Fruit fly (Drosophila melanogaster) whole organism, embryonic: ENCODE results near the gene CG12948.

Experiments used
- Antp ChIP-seq: fragments of 200-800 bp; sonication (Bioruptor generic); optimal IDR thresholded peaks from 3 replicates; lab custom pipeline; 2016; ENCODE audit warnings: missing biosample characterization, missing genetic modification characterization
- B-H2 ChIP-seq: fragments of 200-800 bp; sonication (Bioruptor generic); optimal IDR thresholded peaks from 2 replicates; lab custom pipeline; 2018; ENCODE audit warnings: missing biosample characterization, mild to moderate bottlenecking, missing genetic modification characterization
- BEAF-32 ChIP-seq: fragments of 200-800 bp; sonication (Bioruptor generic); optimal IDR thresholded peaks from 3 replicates; lab custom pipeline; 2017; ENCODE audit warnings: missing biosample characterization, missing genetic modification characterization, mild to moderate bottlenecking, moderate library complexity, missing genetic modification reagents
- Bgb ChIP-seq: fragments of 200-800 bp; sonication (Bioruptor generic); IDR thresholded peaks from 2 replicates; pipeline ENCODE4 v1.3.6; 2022; ENCODE audit warnings: missing biosample characterization, missing genetic modification characterization; ENCODE audit not compliant: partially characterized antibody
- CG10366 ChIP-seq: fragments of 200-800 bp; sonication (Bioruptor generic); IDR thresholded peaks from 2 replicates; pipeline ENCODE4 v1.3.6; 2022; ENCODE audit warnings: missing biosample characterization, missing genetic modification characterization
- CG10543 ChIP-seq: fragments of 200-800 bp; sonication (Bioruptor generic); optimal IDR thresholded peaks from 3 replicates; lab custom pipeline; 2017; ENCODE audit warnings: missing biosample characterization, mild to moderate bottlenecking, missing genetic modification characterization, moderate library complexity
- CG12769 ChIP-seq: fragments of 200-800 bp; sonication (Bioruptor generic); optimal IDR thresholded peaks from 2 replicates; lab custom pipeline; 2019; ENCODE audit warnings: missing biosample characterization, mild to moderate bottlenecking, missing genetic modification characterization, moderate library complexity
- CG13624 ChIP-seq: fragments of 200-800 bp; sonication (Bioruptor generic); optimal IDR thresholded peaks from 2 replicates; lab custom pipeline; 2016; ENCODE audit warnings: missing biosample characterization, missing genetic modification characterization
- CG14710 ChIP-seq: fragments of 200-800 bp; sonication (Bioruptor generic); optimal IDR thresholded peaks from 3 replicates; lab custom pipeline; 2019; ENCODE audit warnings: missing biosample characterization, mild to moderate bottlenecking, missing genetic modification characterization, moderate library complexity
- CG17829 ChIP-seq: fragments of 200-800 bp; optimal IDR thresholded peaks from 2 replicates; lab custom pipeline; 2019; ENCODE audit warnings: missing biosample characterization, mild to moderate bottlenecking, missing genetic modification characterization, moderate library complexity
- CG18011 ChIP-seq: fragments of 200-800 bp; sonication (Bioruptor generic); optimal IDR thresholded peaks from 2 replicates; lab custom pipeline; 2017; ENCODE audit warnings: missing biosample characterization, missing genetic modification characterization, mild to moderate bottlenecking, moderate library complexity, missing genotype
- CG30020 ChIP-seq: fragments of 200-800 bp; optimal IDR thresholded peaks from 2 replicates; lab custom pipeline; 2019; ENCODE audit warnings: missing biosample characterization, mild to moderate bottlenecking, missing genetic modification characterization, moderate library complexity
- CG33557 ChIP-seq: fragments of 200-800 bp; sonication (Bioruptor generic); optimal IDR thresholded peaks from 2 replicates; lab custom pipeline; 2019; ENCODE audit warnings: missing biosample characterization, mild to moderate bottlenecking, missing genetic modification characterization, moderate library complexity
- CG4404 ChIP-seq: fragments of 200-800 bp; sonication (Bioruptor generic); IDR thresholded peaks from 2 replicates; pipeline ENCODE4 v1.3.6; 2022; ENCODE audit warnings: missing biosample characterization, missing genetic modification characterization
- CG6175 ChIP-seq: fragments of 200-800 bp; sonication (Bioruptor generic); IDR thresholded peaks from 3 replicates; pipeline ENCODE4 v1.3.6; 2022; ENCODE audit warnings: missing biosample characterization, missing genetic modification characterization
- CG6765 ChIP-seq: fragments of 200-800 bp; sonication (Bioruptor generic); optimal IDR thresholded peaks from 3 replicates; lab custom pipeline; 2017; ENCODE audit warnings: missing biosample characterization, mild to moderate bottlenecking, missing genetic modification characterization
- CG7745 ChIP-seq: fragments of 200-800 bp; sonication (Bioruptor generic); optimal IDR thresholded peaks from 2 replicates; lab custom pipeline; 2018; ENCODE audit warnings: missing biosample characterization, mild to moderate bottlenecking, missing genetic modification characterization, moderate library complexity
- CG9727 ChIP-seq: fragments of 200-800 bp; sonication (Bioruptor generic); optimal IDR thresholded peaks from 3 replicates; lab custom pipeline; 2017; ENCODE audit warnings: missing biosample characterization, mild to moderate bottlenecking, missing genetic modification characterization
- CG9876 ChIP-seq: fragments of 200-800 bp; sonication (Bioruptor generic); optimal IDR thresholded peaks from 2 replicates; lab custom pipeline; 2016; ENCODE audit warnings: missing biosample characterization, missing genetic modification characterization
- CrebB ChIP-seq: fragments of 200-800 bp; sonication (Bioruptor generic); optimal IDR thresholded peaks from 3 replicates; lab custom pipeline; 2018; ENCODE audit warnings: missing biosample characterization, mild to moderate bottlenecking, missing genetic modification characterization
- E2f1 ChIP-seq: fragments of 200-800 bp; sonication (Bioruptor generic); IDR thresholded peaks from 2 replicates; pipeline ENCODE4 v1.3.6; 2022; ENCODE audit warnings: missing biosample characterization, missing genetic modification characterization
- Elba2 ChIP-seq: fragments of 200-800 bp; sonication (Bioruptor generic); optimal IDR thresholded peaks from 3 replicates; lab custom pipeline; 2016; ENCODE audit warnings: missing biosample characterization, missing genetic modification characterization
- HLH4C ChIP-seq: fragments of 200-800 bp; sonication (Bioruptor generic); IDR thresholded peaks from 3 replicates; pipeline ENCODE4 v1.3.6; 2022; ENCODE audit warnings: missing biosample characterization, missing genetic modification characterization; ENCODE audit not compliant: partially characterized antibody
- Lhr ChIP-seq: fragments of 200-800 bp; sonication (Bioruptor generic); optimal IDR thresholded peaks from 3 replicates; lab custom pipeline; 2017; ENCODE audit warnings: mild to moderate bottlenecking, missing biosample characterization, missing genetic modification reagents, missing genetic modification characterization
- Myb ChIP-seq: fragments of 200-800 bp; sonication (Bioruptor generic); optimal IDR thresholded peaks from 2 replicates; lab custom pipeline; 2016; ENCODE audit warnings: missing biosample characterization, missing genetic modification characterization
- ato ChIP-seq: fragments of 200-800 bp; sonication (Bioruptor generic); IDR thresholded peaks from 2 replicates; pipeline ENCODE4 v1.3.6; 2022; ENCODE audit warnings: missing biosample characterization, missing genetic modification characterization; ENCODE audit not compliant: partially characterized antibody
- exex ChIP-seq: fragments of 200-800 bp; sonication (Bioruptor generic); optimal IDR thresholded peaks from 4 replicates; lab custom pipeline; 2018; ENCODE audit warnings: missing biosample characterization, mild to moderate bottlenecking, missing genetic modification characterization, moderate library complexity
- eyg ChIP-seq: fragments of 200-800 bp; sonication (Bioruptor generic); optimal IDR thresholded peaks from 3 replicates; lab custom pipeline; 2016; ENCODE audit warnings: missing biosample characterization, missing genetic modification characterization
- fd102C ChIP-seq: fragments of 200-800 bp; sonication (Bioruptor generic); optimal IDR thresholded peaks from 2 replicates; lab custom pipeline; 2018; ENCODE audit warnings: missing biosample characterization, mild to moderate bottlenecking, missing genetic modification characterization, moderate library complexity
- fd64A ChIP-seq: fragments of 200-800 bp; sonication (Bioruptor generic); optimal IDR thresholded peaks from 3 replicates; lab custom pipeline; 2018; ENCODE audit warnings: missing biosample characterization, mild to moderate bottlenecking, missing genetic modification characterization
- grau ChIP-seq: fragments of 200-800 bp; optimal IDR thresholded peaks from 3 replicates; lab custom pipeline; 2019; ENCODE audit warnings: missing biosample characterization, mild to moderate bottlenecking, missing genetic modification characterization, moderate library complexity
- grn ChIP-seq: fragments of 200-800 bp; sonication (Bioruptor generic); optimal IDR thresholded peaks from 3 replicates; lab custom pipeline; 2017; ENCODE audit warnings: missing biosample characterization, missing genetic modification characterization
- jing ChIP-seq: fragments of 200-800 bp; sonication (Bioruptor generic); optimal IDR thresholded peaks from 2 replicates; lab custom pipeline; 2018; ENCODE audit warnings: missing biosample characterization, mild to moderate bottlenecking, missing genetic modification characterization
- kah ChIP-seq: fragments of 200-800 bp; sonication (Bioruptor generic); optimal IDR thresholded peaks from 2 replicates; lab custom pipeline; 2018; ENCODE audit warnings: missing biosample characterization, mild to moderate bottlenecking, missing genetic modification characterization
- kay ChIP-seq: fragments of 200-800 bp; sonication (Bioruptor generic); optimal IDR thresholded peaks from 2 replicates; lab custom pipeline; 2016; ENCODE audit warnings: missing biosample characterization, missing genetic modification characterization
- kni ChIP-seq: fragments of 200-800 bp; sonication (Bioruptor generic); optimal IDR thresholded peaks from 3 replicates; lab custom pipeline; 2017; ENCODE audit warnings: mild to moderate bottlenecking, missing biosample characterization, missing genetic modification reagents, missing genetic modification characterization
- mirr ChIP-seq: fragments of 200-800 bp; sonication (Bioruptor generic); optimal IDR thresholded peaks from 3 replicates; lab custom pipeline; 2018; ENCODE audit warnings: missing biosample characterization, mild to moderate bottlenecking, missing genetic modification characterization
- nmo ChIP-seq: fragments of 200-800 bp; sonication (Bioruptor generic); optimal IDR thresholded peaks from 2 replicates; lab custom pipeline; 2018; ENCODE audit warnings: missing biosample characterization, mild to moderate bottlenecking, missing genetic modification characterization, moderate library complexity
- nom ChIP-seq: fragments of 200-800 bp; sonication (Bioruptor generic); optimal IDR thresholded peaks from 2 replicates; lab custom pipeline; 2017; ENCODE audit warnings: missing biosample characterization, missing genetic modification characterization, mild to moderate bottlenecking, moderate library complexity, missing genetic modification reagents
- p53 ChIP-seq: fragments of 200-800 bp; sonication (Bioruptor generic); optimal IDR thresholded peaks from 2 replicates; lab custom pipeline; 2016; ENCODE audit warnings: missing biosample characterization, missing genetic modification characterization
- scrt ChIP-seq: fragments of 200-800 bp; sonication (Bioruptor generic); optimal IDR thresholded peaks from 2 replicates; lab custom pipeline; 2018; ENCODE audit warnings: missing biosample characterization, mild to moderate bottlenecking, missing genetic modification characterization, moderate library complexity
- sim ChIP-seq: fragments of 200-800 bp; sonication (Bioruptor generic); IDR thresholded peaks from 2 replicates; pipeline ENCODE4 v1.3.6; 2022; ENCODE audit warnings: missing biosample characterization, missing genetic modification characterization
- sob ChIP-seq: fragments of 200-800 bp; sonication (Bioruptor generic); IDR thresholded peaks from 2 replicates; pipeline ENCODE4 v1.3.6; 2022; ENCODE audit warnings: missing biosample characterization, missing genetic modification characterization
- sqz ChIP-seq: fragments of 200-800 bp; sonication (Bioruptor generic); optimal IDR thresholded peaks from 3 replicates; lab custom pipeline; 2018; ENCODE audit warnings: missing biosample characterization, mild to moderate bottlenecking, missing genetic modification characterization
- ssp ChIP-seq: fragments of 200-800 bp; sonication (Bioruptor generic); IDR thresholded peaks from 2 replicates; pipeline ENCODE4 v1.3.6; 2022; ENCODE audit warnings: missing biosample characterization, missing genetic modification characterization
- toy ChIP-seq: fragments of 200-800 bp; sonication (Bioruptor generic); IDR thresholded peaks from 2 replicates; pipeline ENCODE4 v1.3.6; 2022; ENCODE audit warnings: missing biosample characterization, missing genetic modification characterization
- wdn ChIP-seq: fragments of 200-800 bp; sonication (Bioruptor generic); IDR thresholded peaks from 2 replicates; pipeline ENCODE4 v1.3.6; 2022; ENCODE audit warnings: missing biosample characterization, missing genetic modification characterization

The CG12948 gene

DNA sequence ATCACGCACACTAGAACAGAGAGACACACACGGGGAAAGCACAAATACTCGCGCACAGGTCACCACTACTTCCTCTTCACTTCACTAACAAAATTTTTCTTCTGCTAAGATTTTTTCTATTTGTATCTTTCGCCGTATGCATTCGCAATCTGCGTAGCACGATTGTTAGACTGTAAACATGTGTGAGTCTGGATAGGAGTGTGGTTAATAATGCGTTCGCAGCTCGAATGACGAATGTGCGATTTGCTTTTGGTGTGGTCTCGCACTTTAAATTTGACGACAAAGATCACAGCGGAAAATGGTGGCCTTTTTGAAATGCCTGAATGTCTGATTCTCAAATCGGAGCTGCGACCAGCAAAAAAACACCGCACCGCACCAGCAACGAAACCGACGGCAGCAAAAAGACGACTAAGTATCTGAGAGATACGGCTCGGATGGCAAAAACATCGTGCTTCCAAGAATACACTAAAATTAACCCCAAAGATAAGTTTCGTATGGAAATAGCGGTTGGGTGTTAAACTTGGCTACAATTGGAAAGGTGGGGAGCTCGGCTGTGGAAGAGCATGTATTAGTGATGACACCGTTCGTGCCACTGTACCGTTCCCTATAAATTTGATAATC lies 42.4 kb downstream of the CG12948 start, which contains the start of gene Unc-115a (continued):
- TF ChIP-seq Elba2 (GFP tag; lab: Kevin White, UChicago) (peak; percentile 20), CG4404 (GFP tag; lab: Robert Waterston, UW) (no peak), fd102C (GFP tag; lab: Kevin White, UChicago) (peak; percentile 22), Bgb (GFP tag; lab: Robert Waterston, UW) (no peak), CG30020 (tag; lab: Kevin White, UChicago) (peak; percentile 34), CG14710 (tag; lab: Kevin White, UChicago) (peak; percentile 75), scrt (GFP tag; lab: Kevin White, UChicago) (peak; percentile 3), wdn (GFP tag; lab: Robert Waterston, UW) (no peak), CG33557 (GFP tag; lab: Kevin White, UChicago) (peak; percentile 26), ssp (GFP tag; lab: Robert Waterston, UW) (no peak), BEAF-32 (GFP tag; lab: Kevin White, UChicago) (peak; percentile 92), Lhr (peak; percentile 92), Myb (GFP tag; lab: Kevin White, UChicago) (peak; percentile 72)

DNA sequence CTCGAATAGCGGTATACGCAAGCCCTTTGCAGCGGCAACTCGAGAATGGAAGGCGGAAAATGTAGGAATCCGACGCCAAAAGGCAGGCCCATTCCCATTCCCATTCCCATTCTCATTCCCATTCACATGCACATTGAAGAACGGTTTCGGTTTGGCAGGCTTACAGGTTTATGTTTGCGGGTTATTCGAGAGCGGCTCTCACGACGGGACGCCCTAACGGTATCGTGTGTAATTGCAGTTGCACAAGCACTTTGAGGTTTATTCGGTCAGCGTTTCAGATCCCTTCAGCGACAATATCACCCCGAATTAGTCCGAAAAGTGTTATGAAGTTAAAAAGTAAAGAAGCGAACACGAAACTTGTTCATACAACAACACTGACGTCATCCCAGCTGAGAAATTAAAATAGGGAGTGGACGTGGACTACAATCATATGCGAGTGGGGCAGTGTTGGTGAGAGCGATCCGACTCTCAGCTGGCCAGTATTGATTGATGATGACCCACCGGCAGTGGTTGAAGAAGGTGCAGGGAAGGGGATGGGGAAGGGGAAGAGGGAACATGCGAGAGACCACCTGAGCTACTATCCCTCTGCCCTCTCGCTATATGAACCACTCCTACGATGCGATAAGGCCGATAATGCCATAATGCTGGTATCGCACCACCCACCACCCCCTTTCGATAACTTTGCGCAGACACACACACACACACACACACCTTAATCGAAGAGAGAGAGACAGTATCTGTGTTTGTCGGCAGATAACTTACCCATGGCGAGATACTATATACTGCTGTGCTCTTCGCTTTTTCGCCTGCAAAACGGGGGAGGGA lies 43.1 kb downstream of the CG12948 start:
- TF ChIP-seq toy (GFP tag; lab: Robert Waterston, UW), result no peak
- no peak for TF ChIP-seq CG9727 (GFP tag; lab: Kevin White, UChicago)
- TF ChIP-seq fd64A (GFP tag; lab: Kevin White, UChicago), result peak; percentile 25
- peak; percentile 40 for TF ChIP-seq kay (GFP tag; lab: Kevin White, UChicago)
- TF ChIP-seq ato (GFP tag; lab: Robert Waterston, UW), result no peak
- peak; percentile 79 for TF ChIP-seq kni (GFP tag; lab: Kevin White, UChicago)
- peak; percentile 86 for TF ChIP-seq CG12769 (tag; lab: Kevin White, UChicago)
- TF ChIP-seq sqz (GFP tag; lab: Kevin White, UChicago), result no peak
- no peak for TF ChIP-seq CG10366
- TF ChIP-seq E2f1 (GFP tag; lab: Robert Waterston, UW), result no peak
- peak; percentile 82 for TF ChIP-seq exex (tag; lab: Kevin White, UChicago)
- TF ChIP-seq CG9876 (GFP tag; lab: Kevin White, UChicago), result no peak
- no peak for TF ChIP-seq p53
- no peak for TF ChIP-seq sob (GFP tag; lab: Robert Waterston, UW)
- peak; percentile 90 for TF ChIP-seq mirr (GFP tag; lab: Kevin White, UChicago)
- TF ChIP-seq CG6175 (GFP tag; lab: Robert Waterston, UW), result no peak
- no peak for TF ChIP-seq HLH4C (GFP tag; lab: Robert Waterston, UW)
- peak; percentile 62 for TF ChIP-seq kah (GFP tag; lab: Kevin White, UChicago)
- peak; percentile 35 for TF ChIP-seq nom (GFP tag; lab: Kevin White, UChicago)
- TF ChIP-seq sim (GFP tag; lab: Robert Waterston, UW), result no peak
- no peak for TF ChIP-seq nmo (GFP tag; lab: Kevin White, UChicago)
- peak; percentile 82 for TF ChIP-seq CG10543 (GFP tag; lab: Kevin White, UChicago)
- TF ChIP-seq CG13624 (GFP tag; lab: Kevin White, UChicago), result no peak
- peak; percentile 36 for TF ChIP-seq CrebB (tag; lab: Kevin White, UChicago)
- TF ChIP-seq CG17829 (tag; lab: Kevin White, UChicago), result no peak
- TF ChIP-seq jing, result no peak
- no peak for TF ChIP-seq CG7745 (tag; lab: Kevin White, UChicago)
- no peak for TF ChIP-seq CG18011 (GFP tag; lab: Kevin White, UChicago)
- peak; percentile 2 for TF ChIP-seq CG6765
- no peak for TF ChIP-seq grau
- TF ChIP-seq grn (GFP tag; lab: Kevin White, UChicago), result peak; percentile 98
- TF ChIP-seq eyg (GFP tag; lab: Kevin White, UChicago), result no peak
- TF ChIP-seq Antp (GFP tag; lab: Kevin White, UChicago), result peak; percentile 3
- TF ChIP-seq B-H2 (GFP tag; lab: Kevin White, UChicago), result peak; percentile 58
